Fruit fly (Drosophila melanogaster): Measurements from ENCODE around the gene CG2680.

Gene CG2680

dm6 chrX:2682832-2683231, 24.4 kb downstream of the CG2680 start, which contains the start of gene CG2652 (continued):
- TF ChIP-seq CG30403 (GFP tag; optimal IDR thresholded peaks at IDR 0.05) (no peak), CG30431 (GFP tag; optimal IDR thresholded peaks at IDR 0.05) (no peak), sna (GFP tag; IDR thresholded peaks at IDR 0.05; ENCODE audit: partially characterized antibody) (no peak), CG31441 (GFP tag; IDR thresholded peaks at IDR 0.05) (no peak), CG17912 (GFP tag; optimal IDR thresholded peaks at IDR 0.05) (no peak)

DNA sequence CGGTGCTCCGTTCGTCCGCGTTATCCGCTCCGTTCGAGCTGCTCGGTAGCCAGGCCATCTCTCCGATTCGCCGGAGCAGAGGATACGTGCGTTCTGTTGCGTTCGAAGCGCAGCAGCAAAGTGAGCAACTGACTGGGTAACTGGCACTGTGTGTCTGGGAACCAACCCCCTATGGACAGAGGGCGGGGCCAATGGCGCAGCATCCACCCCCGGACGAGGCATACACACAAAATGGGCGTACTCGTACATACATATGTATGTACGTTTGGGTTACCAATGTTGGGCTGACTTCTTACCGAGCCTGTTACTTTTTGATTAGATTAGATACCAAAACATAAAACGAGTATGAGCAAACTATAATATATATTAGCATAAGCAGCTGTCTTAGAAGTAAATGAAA, 25.6 kb downstream of the CG2680 start, which contains the start of gene HLH3B:
Gene HLH3B, minus strand, starts transcription at position 123 of the 400 bp plus-strand sequence.
- TF ChIP-seq gfzf (GFP tag; optimal IDR thresholded peaks at IDR 0.05) (no peak), Nf-YB (GFP tag; optimal IDR thresholded peaks at IDR 0.05) (peak; percentile 84), CG32767 (GFP tag; IDR thresholded peaks at IDR 0.05) (peak; percentile 60; the same call in 1 of the 2 replicates), Nf-YC (tag; optimal IDR thresholded peaks at IDR 0.05) (peak; percentile 84), seq (GFP tag; IDR thresholded peaks at IDR 0.05) (peak; percentile 51; the same call in 1 of the 2 replicates)

- no peak for TF ChIP-seq wor (GFP tag; IDR thresholded peaks at IDR 0.05)
- no peak for TF ChIP-seq zen2 (GFP tag; IDR thresholded peaks at IDR 0.05; ENCODE audit: partially characterized antibody)
- peak; percentile 79 for TF ChIP-seq Med (GFP tag)
- peak; percentile 14 for TF ChIP-seq Ets97D (GFP tag; optimal IDR thresholded peaks at IDR 0.05)
- TF ChIP-seq eve (GFP tag; optimal IDR thresholded peaks at IDR 0.05): no peak
- no peak for TF ChIP-seq Dref (GFP tag; IDR thresholded peaks at IDR 0.05)
- no peak for TF ChIP-seq CG18599 (GFP tag; optimal IDR thresholded peaks at IDR 0.05)
- TF ChIP-seq CG4282 (GFP tag; optimal IDR thresholded peaks at IDR 0.05): no peak
- no peak for TF ChIP-seq ac (GFP tag; optimal IDR thresholded peaks at IDR 0.05)
- TF ChIP-seq CG8290 (GFP tag; optimal IDR thresholded peaks at IDR 0.05): no peak
- no peak for TF ChIP-seq CG8290 (tag; optimal IDR thresholded peaks at IDR 0.05)
- TF ChIP-seq Ets65A (GFP tag): peak; percentile 54
- no peak for TF ChIP-seq CG17385 (GFP tag; optimal IDR thresholded peaks at IDR 0.05)
- TF ChIP-seq Hr3 (GFP tag; optimal IDR thresholded peaks at IDR 0.05): no peak
- TF ChIP-seq ATbp (GFP tag; optimal IDR thresholded peaks at IDR 0.05): no peak
- no peak for TF ChIP-seq PHDP (tag; optimal IDR thresholded peaks at IDR 0.05)
- no peak for TF ChIP-seq HLHmδ (GFP tag; optimal IDR thresholded peaks at IDR 0.05)
- TF ChIP-seq ind (GFP tag; optimal IDR thresholded peaks at IDR 0.05): no peak
- TF ChIP-seq crol (GFP tag; IDR thresholded peaks at IDR 0.05): no peak
- TF ChIP-seq CG7357 (GFP tag; IDR thresholded peaks at IDR 0.05): no peak
- TF ChIP-seq toy (GFP tag; IDR thresholded peaks at IDR 0.05): no peak
- TF ChIP-seq nerfin-2 (GFP tag; IDR thresholded peaks at IDR 0.05; ENCODE audit: partially characterized antibody): no peak
- TF ChIP-seq CG10979 (tag; optimal IDR thresholded peaks at IDR 0.05): no peak
- TF ChIP-seq nom (GFP tag; optimal IDR thresholded peaks at IDR 0.05): peak; percentile 11
- no peak for TF ChIP-seq hbn (GFP tag; IDR thresholded peaks at IDR 0.05; ENCODE audit: partially characterized antibody)
- no peak for TF ChIP-seq slou (GFP tag; optimal IDR thresholded peaks at IDR 0.05)
- TF ChIP-seq Dfd (GFP tag; optimal IDR thresholded peaks at IDR 0.05): peak in 1 of 2 experiments; percentile 51
- TF ChIP-seq salm (tag; optimal IDR thresholded peaks at IDR 0.05): no peak
- no peak for TF ChIP-seq fd102C (GFP tag; optimal IDR thresholded peaks at IDR 0.05)
- peak; percentile 35 for TF ChIP-seq cg (GFP tag; optimal IDR thresholded peaks at IDR 0.05)
- TF ChIP-seq sug (tag; optimal IDR thresholded peaks at IDR 0.05): no peak
- TF ChIP-seq CG2129 (GFP tag; IDR thresholded peaks at IDR 0.05; ENCODE audit: partially characterized antibody): no peak
- TF ChIP-seq CG12071 (GFP tag; optimal IDR thresholded peaks at IDR 0.05): no peak
- no peak for TF ChIP-seq CG13894 (tag; optimal IDR thresholded peaks at IDR 0.05)
- no peak for TF ChIP-seq CG10209 (GFP tag; optimal IDR thresholded peaks at IDR 0.05)
- no peak for TF ChIP-seq psq (GFP tag; optimal IDR thresholded peaks at IDR 0.05)
- peak; percentile 32 for TF ChIP-seq sens (GFP tag)
Measured at dm6 chrX:2677024-2677589, 30.1 kb downstream of the CG2680 start.

Measured in whole organism, embryonic.